Fruit fly (Drosophila melanogaster) whole organism, wandering third instar larva: ENCODE results near the gene CG17816.

Experiments used
- Abd-B ChIP-seq: fragments of >200 bp; optimal IDR thresholded peaks from 2 replicates; lab custom pipeline; 2017; ENCODE audit warnings: missing biosample characterization, missing genetic modification characterization
- CG32264 ChIP-seq: fragments of 200-800 bp; sonication (Bioruptor generic); optimal IDR thresholded peaks from 2 replicates; lab custom pipeline; 2016; ENCODE audit warnings: missing biosample characterization, missing genetic modification characterization
- CrebA ChIP-seq: fragments of 200-800 bp; sonication (Bioruptor generic); optimal IDR thresholded peaks from 2 replicates; lab custom pipeline; 2016; ENCODE audit warnings: missing biosample characterization, mild to moderate bottlenecking, missing genetic modification characterization, borderline replicate concordance
- Dfd ChIP-seq: fragments of >200 bp; optimal IDR thresholded peaks from 2 replicates; lab custom pipeline; 2017; ENCODE audit warnings: missing biosample characterization, missing genetic modification characterization
- Dif ChIP-seq: fragments of 200-275, 200-300 bp; sonication (Bioruptor generic); optimal IDR thresholded peaks from 2 replicates; lab custom pipeline; 2018; ENCODE audit warnings: missing biosample characterization, missing genetic modification characterization; ENCODE audit not compliant: partially characterized antibody
- GATAd ChIP-seq: sonication (Bioruptor generic); optimal IDR thresholded peaks from 2 replicates; lab custom pipeline; 2016; ENCODE audit warnings: missing biosample characterization, missing genetic modification characterization
- HLH106 ChIP-seq: fragments of 200-800 bp; optimal IDR thresholded peaks from 3 replicates; lab custom pipeline; 2019; ENCODE audit warnings: missing biosample characterization, mild to moderate bottlenecking, missing genetic modification characterization, moderate library complexity
- Hnf4 ChIP-seq: fragments of 200-800 bp; sonication (Bioruptor generic); optimal IDR thresholded peaks from 2 replicates; lab custom pipeline; 2016; ENCODE audit warnings: missing biosample characterization, mild to moderate bottlenecking, missing genetic modification characterization
- Hr83 ChIP-seq: fragments of 200-300 bp; sonication (Bioruptor generic); optimal IDR thresholded peaks from 2 replicates; lab custom pipeline; 2016; ENCODE audit warnings: missing biosample characterization, mild to moderate bottlenecking, missing genetic modification characterization, moderate library complexity; ENCODE audit not compliant: poor library complexity, severe bottlenecking
- Jra ChIP-seq: sonication (Bioruptor generic); optimal IDR thresholded peaks from 2 replicates; lab custom pipeline; 2016; ENCODE audit warnings: missing biosample characterization, missing genetic modification characterization
- Myc ChIP-seq: fragments of >200 bp; optimal IDR thresholded peaks from 2 replicates; lab custom pipeline; 2017
- N ChIP-seq: fragments of >200 bp; optimal IDR thresholded peaks from 2 replicates; lab custom pipeline; 2018; ENCODE audit warnings: missing biosample characterization, missing external identifiers, missing genetic modification characterization
- OdsH ChIP-seq: fragments of 200-800 bp; sonication (Bioruptor generic); optimal IDR thresholded peaks from 2 replicates; lab custom pipeline; 2016; ENCODE audit warnings: missing biosample characterization, mild to moderate bottlenecking, missing genetic modification characterization
- Rel ChIP-seq, 2 experiments: fragments of 200-800 bp; sonication (Bioruptor generic) in 1 of 2; optimal IDR thresholded peaks; 2 replicates in 1 of 2; 3 replicates in 1 of 2; lab custom pipeline; 2016 to 2019; ENCODE audit warnings: mild to moderate bottlenecking in 2 of 2, missing biosample characterization in 2 of 2, missing genetic modification characterization in 2 of 2, moderate library complexity in 1 of 2
- Sp1 ChIP-seq: fragments of 200-800 bp; sonication (Bioruptor generic); optimal IDR thresholded peaks from 3 replicates; lab custom pipeline; 2019; ENCODE audit warnings: missing biosample characterization, mild to moderate bottlenecking, missing genetic modification characterization, moderate library complexity
- Vsx2 ChIP-seq: fragments of 200-300, 225-300 bp; sonication (Bioruptor generic); optimal IDR thresholded peaks from 2 replicates; lab custom pipeline; 2018; ENCODE audit warnings: missing biosample characterization, missing genetic modification characterization; ENCODE audit not compliant: partially characterized antibody
- br ChIP-seq: fragments of 200-800 bp; sonication (Bioruptor generic); optimal IDR thresholded peaks from 2 replicates; lab custom pipeline; 2016; ENCODE audit warnings: missing biosample characterization, missing genetic modification characterization
- brk ChIP-seq: fragments of 200-800 bp; sonication (Bioruptor generic); optimal IDR thresholded peaks from 2 replicates; lab custom pipeline; 2016; ENCODE audit warnings: missing biosample characterization, mild to moderate bottlenecking, missing genetic modification characterization
- dl ChIP-seq, 2 experiments: fragments of 175-275, 200-275 bp in 1 of 2; fragments of 200-275 bp in 1 of 2; sonication (Bioruptor generic); optimal IDR thresholded peaks; lab custom pipeline; 2018; ENCODE audit warnings: mild to moderate bottlenecking in 2 of 2, missing biosample characterization in 2 of 2, missing genetic modification characterization in 2 of 2, moderate library complexity in 2 of 2; ENCODE audit not compliant: partially characterized antibody in 2 of 2, insufficient read depth in 1 of 2
- dmrt93B ChIP-seq: fragments of 200-800 bp; sonication (Bioruptor generic); optimal IDR thresholded peaks from 2 replicates; lab custom pipeline; 2018; ENCODE audit warnings: missing biosample characterization, mild to moderate bottlenecking, missing genetic modification characterization
- dsf ChIP-seq: sonication (Bioruptor generic); optimal IDR thresholded peaks from 2 replicates; lab custom pipeline; 2016; ENCODE audit warnings: missing biosample characterization, missing genetic modification characterization, borderline replicate concordance
- ey ChIP-seq: fragments of 200-800 bp; sonication (Bioruptor generic); optimal IDR thresholded peaks from 2 replicates; lab custom pipeline; 2016; ENCODE audit warnings: missing biosample characterization, missing genetic modification characterization
- foxo ChIP-seq, 2 experiments: fragments of 200-800 bp; sonication (Bioruptor generic); optimal IDR thresholded peaks; 2 replicates in 1 of 2; 3 replicates in 1 of 2; lab custom pipeline; 2016 to 2017; ENCODE audit warnings: missing biosample characterization in 2 of 2, missing genetic modification characterization in 2 of 2
- h ChIP-seq: fragments of 200-800 bp; sonication (Bioruptor generic); optimal IDR thresholded peaks from 3 replicates; lab custom pipeline; 2016; ENCODE audit warnings: missing biosample characterization, mild to moderate bottlenecking, missing genetic modification characterization
- jim ChIP-seq: fragments of 175-275, 200-325 bp; sonication (Bioruptor generic); optimal IDR thresholded peaks from 2 replicates; lab custom pipeline; 2016; ENCODE audit warnings: missing biosample characterization, mild to moderate bottlenecking, missing genetic modification characterization
- lola ChIP-seq: fragments of >200 bp; optimal IDR thresholded peaks from 2 replicates; lab custom pipeline; 2017; ENCODE audit warnings: missing biosample characterization, missing genetic modification characterization
- psq ChIP-seq: fragments of 200-800 bp; sonication (Bioruptor generic); optimal IDR thresholded peaks from 3 replicates; lab custom pipeline; 2017; ENCODE audit warnings: missing biosample characterization, mild to moderate bottlenecking, missing genetic modification characterization, moderate library complexity
- rgr ChIP-seq: fragments of 200-800 bp; sonication (Bioruptor generic); optimal IDR thresholded peaks from 3 replicates; lab custom pipeline; 2016; ENCODE audit warnings: missing biosample characterization, mild to moderate bottlenecking, missing genetic modification characterization
- sage ChIP-seq: fragments of 200-800 bp; sonication (Bioruptor generic); optimal IDR thresholded peaks from 2 replicates; lab custom pipeline; 2016; ENCODE audit warnings: missing biosample characterization, mild to moderate bottlenecking, missing genetic modification characterization
- tai ChIP-seq: sonication (Bioruptor generic); optimal IDR thresholded peaks from 2 replicates; lab custom pipeline; 2016; ENCODE audit warnings: missing biosample characterization, missing genetic modification characterization
- woc ChIP-seq: sonication (Bioruptor generic); optimal IDR thresholded peaks from 2 replicates; lab custom pipeline; 2016; ENCODE audit warnings: missing biosample characterization, mild to moderate bottlenecking, missing genetic modification characterization

The CG17816 gene

dm6 chr3R:7886167-7886858 is at the start of gene CG17816:
Gene CG17816, minus strand, starts transcription at chr3R:7886733.
- no peak for TF ChIP-seq jim (GFP tag; lab: Kevin White, UChicago)
- no peak for TF ChIP-seq Rel (GFP tag; optimal IDR thresholded peaks at IDR 0.05; lab: Kevin White, UChicago)
- peak; percentile 45 for TF ChIP-seq Rel (tag; optimal IDR thresholded peaks at IDR 0.05; lab: Kevin White, UChicago)
- no peak for TF ChIP-seq ey (GFP tag; lab: Kevin White, UChicago)
- TF ChIP-seq CrebA (GFP tag; lab: Kevin White, UChicago) = no peak
- no peak for TF ChIP-seq Hnf4 (GFP tag; lab: Kevin White, UChicago)
- no peak for TF ChIP-seq Hr83
- no peak for TF ChIP-seq CG32264
- TF ChIP-seq psq (GFP tag; lab: Kevin White, UChicago) = no peak
- peak; percentile 66 for TF ChIP-seq Abd-B (GFP tag; lab: Kevin White, UChicago)
- no peak for TF ChIP-seq Vsx2 (GFP tag; lab: Kevin White, UChicago)
- TF ChIP-seq brk = no peak
- TF ChIP-seq dsf (GFP tag; lab: Kevin White, UChicago) = no peak
- no peak for TF ChIP-seq N
- TF ChIP-seq foxo (GFP tag; optimal IDR thresholded peaks at IDR 0.05; lab: Kevin White, UChicago) = no peak
- no peak for TF ChIP-seq GATAd
- TF ChIP-seq Dif (GFP tag; lab: Kevin White, UChicago) = peak; percentile 73
- TF ChIP-seq Dfd (GFP tag; lab: Kevin White, UChicago) = peak; percentile 29
- peak; percentile 78 for TF ChIP-seq Myc (lab: Kevin White, UChicago)
- TF ChIP-seq dl (GFP tag; optimal IDR thresholded peaks at IDR 0.05; lab: Kevin White, UChicago; ENCODE audit: insufficient read depth in 1 of 2, partially characterized antibody in 2 of 2) = peak in 1 of 2 experiments; percentile 15

DNA sequence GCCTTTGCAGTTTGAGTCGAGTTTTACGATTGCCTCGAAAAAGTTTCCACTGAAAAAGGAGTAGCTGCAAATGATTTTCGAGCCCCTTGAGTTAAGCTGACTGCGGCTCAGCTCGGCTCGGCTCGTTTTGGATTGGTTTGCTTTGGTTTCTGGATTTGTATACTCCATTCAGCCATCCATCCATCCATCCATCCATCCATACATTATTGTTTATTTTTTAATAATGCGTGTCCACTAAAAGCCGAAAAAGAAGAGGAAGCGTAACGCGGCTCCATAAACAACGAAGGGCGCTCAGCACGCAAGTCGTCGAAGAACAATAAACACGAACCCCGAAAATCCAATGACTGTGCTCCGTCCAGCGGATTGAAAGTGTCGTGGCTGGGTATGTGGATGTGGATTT is 39.8 kb upstream of the CG17816 start:
- TF ChIP-seq foxo (GFP tag; optimal IDR thresholded peaks at IDR 0.05; lab: Kevin White, UChicago) (no peak), ey (GFP tag; lab: Kevin White, UChicago) (no peak), Jra (GFP tag; lab: Kevin White, UChicago) (no peak)
- TF ChIP-seq, all 38 proteins: peak for 0

- TF ChIP-seq GATAd (no peak), tai (GFP tag; lab: Kevin White, UChicago) (no peak), rgr (GFP tag; lab: Kevin White, UChicago) (no peak), lola (no peak), woc (GFP tag; lab: Kevin White, UChicago) (no peak), HLH106 (tag; lab: Kevin White, UChicago) (no peak), sage (GFP tag; lab: Kevin White, UChicago) (no peak), foxo (GFP tag; optimal IDR thresholded peaks at IDR 0.05; lab: Kevin White, UChicago) (no peak), dmrt93B (GFP tag; lab: Kevin White, UChicago) (no peak), Vsx2 (GFP tag; lab: Kevin White, UChicago) (no peak), CG32264 (no peak), Myc (lab: Kevin White, UChicago) (no peak), br (no peak), Sp1 (GFP tag; lab: Kevin White, UChicago) (no peak), Dif (GFP tag; lab: Kevin White, UChicago) (no peak), dsf (GFP tag; lab: Kevin White, UChicago) (no peak), brk (no peak), OdsH (no peak), h (GFP tag; lab: Kevin White, UChicago) (no peak), CrebA (GFP tag; lab: Kevin White, UChicago) (no peak)
- TF ChIP-seq, all 38 proteins: peak for 0
Observed at dm6 chr3R:7920196-7920595, 33.7 kb upstream of the CG17816 start, which contains the start of the genes CG10445 and lds. Gene CG10445, minus strand, starts transcription at chr3R:7920299. Gene lds, plus strand, starts transcription at chr3R:7920431.

DNA sequence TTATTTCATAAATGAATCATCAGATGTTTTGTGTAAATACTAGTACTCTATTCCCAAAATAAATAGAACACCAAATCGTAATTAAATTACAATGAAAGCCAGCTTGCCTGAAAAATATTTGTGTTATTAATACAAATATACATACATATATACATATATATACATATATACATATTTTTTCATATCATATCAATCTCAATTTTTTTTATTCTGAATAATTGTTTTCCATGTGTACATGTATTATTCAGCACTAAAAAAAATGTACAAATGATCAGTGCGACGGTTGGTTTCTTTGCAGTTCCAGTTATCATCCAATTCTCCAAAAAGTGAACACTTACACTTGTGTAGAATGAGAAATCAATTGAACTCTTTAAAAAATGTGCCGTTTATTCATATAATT is 27.0 kb upstream of the CG17816 start, which contains the start of gene kipf:
kipf (plus strand) TSS at position 301 of the 400 bp plus-strand sequence.
- TF ChIP-seq psq (GFP tag; lab: Kevin White, UChicago) (no peak), woc (GFP tag; lab: Kevin White, UChicago) (no peak), Hr83 (no peak), ey (GFP tag; lab: Kevin White, UChicago) (no peak), sage (GFP tag; lab: Kevin White, UChicago) (no peak), Jra (GFP tag; lab: Kevin White, UChicago) (no peak), Dif (GFP tag; lab: Kevin White, UChicago) (no peak), jim (GFP tag; lab: Kevin White, UChicago) (no peak), Rel (GFP tag; optimal IDR thresholded peaks at IDR 0.05; lab: Kevin White, UChicago) (no peak), Rel (tag; optimal IDR thresholded peaks at IDR 0.05; lab: Kevin White, UChicago) (no peak), Vsx2 (GFP tag; lab: Kevin White, UChicago) (no peak), Hnf4 (GFP tag; lab: Kevin White, UChicago) (no peak)
- TF ChIP-seq, all 38 proteins: peak for 0
